Fruit fly (Drosophila melanogaster): ENCODE measurements around the gene CHES-1-like.

DNA sequence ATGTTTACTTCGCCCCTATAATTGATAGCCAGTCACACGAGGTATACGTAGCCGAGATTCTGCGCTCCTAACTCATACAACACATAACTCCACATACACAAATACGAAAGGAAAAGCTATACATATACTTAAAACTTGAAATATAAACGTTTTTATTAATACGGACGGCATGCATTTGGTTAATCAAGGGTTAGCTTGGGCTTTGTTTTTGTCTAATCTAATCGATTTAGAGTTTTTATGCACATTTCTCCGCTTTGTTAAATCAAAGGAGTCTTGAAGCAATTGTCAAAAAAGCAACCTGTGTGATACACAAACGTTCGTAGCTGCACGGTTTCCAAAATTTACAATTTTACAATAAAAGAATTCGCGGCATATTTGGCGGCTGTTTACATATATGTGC, 27.4 kb upstream of the CHES-1-like start, which contains the start of gene Tom40:
- TF ChIP-seq CG5204 (GFP tag; optimal IDR thresholded peaks at IDR 0.05): no peak
- TF ChIP-seq Crg-1 (GFP tag; optimal IDR thresholded peaks at IDR 0.05): no peak
- no peak for TF ChIP-seq CG7045 (GFP tag; optimal IDR thresholded peaks at IDR 0.05)
- TF ChIP-seq CG33017 (tag; optimal IDR thresholded peaks at IDR 0.05): no peak
- TF ChIP-seq cnc (optimal IDR thresholded peaks at IDR 0.05): no peak
- no peak for TF ChIP-seq Mnt (GFP tag; optimal IDR thresholded peaks at IDR 0.05)
- no peak for TF ChIP-seq toe (GFP tag; optimal IDR thresholded peaks at IDR 0.05)
- TF ChIP-seq CG7101 (tag; optimal IDR thresholded peaks at IDR 0.05): no peak
- no peak for TF ChIP-seq Clk (GFP tag; optimal IDR thresholded peaks at IDR 0.05)
- no peak for TF ChIP-seq cic (GFP tag; optimal IDR thresholded peaks at IDR 0.05)
- TF ChIP-seq CG12768 (GFP tag; optimal IDR thresholded peaks at IDR 0.05): no peak
- no peak for TF ChIP-seq CG14711 (tag; optimal IDR thresholded peaks at IDR 0.05)

Data from whole organism, adult.